Worm (Caenorhabditis elegans) whole organism, mixed stage, embryonic: ENCODE data around the gene srh-109.

Experiments used
- ceh-39 ChIP-seq: fragments of 150-350 bp; optimal IDR thresholded peaks from 2 replicates; lab custom pipeline; 2014; ENCODE audit warnings: missing biosample characterization, missing genetic modification characterization
- ceh-83 ChIP-seq: fragments of 200-800 bp; sonication (Bioruptor generic); optimal IDR thresholded peaks from 2 replicates; lab custom pipeline; 2018; ENCODE audit warnings: mild to moderate bottlenecking, missing genetic modification characterization, missing compliant biosample characterization
- drap-1 ChIP-seq: fragments of 200-800 bp; sonication (Bioruptor generic); optimal IDR thresholded peaks from 3 replicates; lab custom pipeline; 2018; ENCODE audit warnings: mild to moderate bottlenecking, missing genetic modification characterization, missing compliant biosample characterization
- elt-1 ChIP-seq: sonication (generic microtip); optimal IDR thresholded peaks from 2 replicates; lab custom pipeline; 2017; ENCODE audit warnings: missing genetic modification characterization, mild to moderate bottlenecking, missing compliant biosample characterization, antibody characterized with exemption, moderate library complexity, borderline replicate concordance; ENCODE audit not compliant: insufficient read depth
- elt-3 ChIP-seq: fragments of 150-350 bp; optimal IDR thresholded peaks from 2 replicates; lab custom pipeline; 2014; ENCODE audit warnings: missing biosample characterization, missing genetic modification characterization
- hlh-1 ChIP-seq: fragments of 150-350 bp; optimal IDR thresholded peaks from 2 replicates; lab custom pipeline; 2014; ENCODE audit warnings: missing biosample characterization, missing genetic modification reagents, missing genetic modification characterization
- lin-13 ChIP-seq: fragments of 150-350 bp; optimal IDR thresholded peaks from 2 replicates; lab custom pipeline; 2014; ENCODE audit warnings: missing biosample characterization, missing genetic modification characterization
- mep-1 ChIP-seq: fragments of 150-350 bp; optimal IDR thresholded peaks from 2 replicates; lab custom pipeline; 2017; ENCODE audit warnings: missing biosample characterization, missing genetic modification reagents, missing genetic modification characterization, inconsistent platforms
- nhr-12 ChIP-seq: fragments of 150-350 bp; optimal IDR thresholded peaks from 2 replicates; lab custom pipeline; 2014; ENCODE audit warnings: missing biosample characterization, missing genetic modification characterization
- nhr-237 ChIP-seq: fragments of 150-350 bp; optimal IDR thresholded peaks from 2 replicates; lab custom pipeline; 2014; ENCODE audit warnings: missing biosample characterization, missing genetic modification characterization
- nhr-28 ChIP-seq: fragments of 150-350 bp; optimal IDR thresholded peaks from 2 replicates; lab custom pipeline; 2014; ENCODE audit warnings: missing biosample characterization, missing genetic modification characterization
- unc-62 ChIP-seq: fragments of 150-350 bp; optimal IDR thresholded peaks from 2 replicates; lab custom pipeline; 2014; ENCODE audit warnings: missing biosample characterization, missing genetic modification reagents, missing genetic modification characterization
- ztf-11 ChIP-seq: fragments of 150-350 bp; optimal IDR thresholded peaks from 2 replicates; lab custom pipeline; 2014; ENCODE audit warnings: missing biosample characterization, missing genetic modification characterization

- TF ChIP-seq nhr-12 (no peak), nhr-28 (tag; lab: Kevin White, UChicago) (no peak), elt-1 (tag; lab: Kevin White, UChicago) (no peak), ceh-83 (no peak), nhr-237 (tag; lab: Kevin White, UChicago) (no peak), hlh-1 (tag; lab: Kevin White, UChicago) (no peak), elt-3 (tag; lab: Kevin White, UChicago) (no peak), ztf-11 (tag; lab: Kevin White, UChicago) (no peak), unc-62 (GFP tag; lab: Kevin White, UChicago) (no peak), lin-13 (tag; lab: Kevin White, UChicago) (no peak), mep-1 (tag; lab: Kevin White, UChicago) (no peak), drap-1 (GFP tag; lab: Kevin White, UChicago) (no peak), ceh-39 (tag; lab: Kevin White, UChicago) (no peak)
These were observed 25.2 kb upstream of the srh-109 start, which contains the start of gene clec-242 for ce11 chrV:17245406-17245805.
